Fruit fly (Drosophila melanogaster): ENCODE results near the gene Aldh7A1.

The Aldh7A1 gene

DNA sequence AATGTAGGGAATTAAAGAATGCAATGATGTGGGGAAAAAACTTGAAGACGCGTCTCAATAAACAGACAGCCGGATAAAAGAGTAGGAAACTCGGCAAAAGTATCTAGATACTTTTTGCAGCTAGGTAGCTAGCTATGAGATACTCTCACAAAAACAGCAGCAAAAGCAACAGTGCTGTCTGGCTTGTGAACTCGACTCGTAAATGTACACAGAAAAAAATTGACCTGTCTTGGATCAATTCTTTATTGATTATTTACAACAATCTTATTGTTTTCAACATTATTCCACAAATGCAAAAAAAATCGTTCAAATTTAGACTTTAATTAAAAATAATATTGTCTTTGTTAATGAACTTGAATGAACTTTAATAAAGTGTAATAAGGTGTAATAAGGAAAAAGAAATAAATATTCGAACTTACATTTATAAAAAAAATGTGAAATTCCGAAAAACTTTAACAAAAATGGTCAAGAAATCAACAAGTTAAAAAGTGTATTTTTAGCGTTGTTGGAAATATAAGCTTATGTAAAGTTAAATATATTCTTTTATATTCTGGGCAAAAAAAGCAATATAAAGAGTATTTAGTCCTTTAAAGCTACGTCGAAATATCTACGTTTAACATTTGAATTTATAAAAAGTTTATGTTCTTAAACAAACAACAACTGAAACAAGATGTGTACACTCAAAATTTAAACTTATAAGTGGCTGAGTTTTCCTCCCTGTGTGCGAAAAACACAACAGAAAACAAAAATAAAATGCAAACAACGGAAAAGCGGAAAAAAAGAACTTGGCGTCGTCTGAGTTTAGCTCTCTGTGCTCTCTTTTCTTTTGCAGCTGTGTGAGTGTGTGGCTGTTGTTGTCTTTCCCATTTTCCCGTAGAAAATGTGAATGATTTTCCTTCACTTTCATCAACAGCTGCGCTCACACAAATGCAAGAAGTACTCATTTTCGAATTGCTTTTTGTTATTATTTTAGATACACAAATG lies 34.6 kb downstream of the Aldh7A1 start (continued):
- TF ChIP-seq salr (GFP tag; optimal IDR thresholded peaks at IDR 0.05): peak in 1 of 2 experiments; percentile 77
- peak; percentile 53 for TF ChIP-seq CG6808 (GFP tag; optimal IDR thresholded peaks at IDR 0.05)
- TF ChIP-seq Ets96B (tag; optimal IDR thresholded peaks at IDR 0.05): peak; percentile 16
- no peak for TF ChIP-seq Sox14 (GFP tag; optimal IDR thresholded peaks at IDR 0.05)
- peak; percentile 32 to 52 for TF ChIP-seq ss (GFP tag; optimal IDR thresholded peaks at IDR 0.05)
- peak; percentile 47 for TF ChIP-seq net (GFP tag; optimal IDR thresholded peaks at IDR 0.05)
- TF ChIP-seq CG6276 (GFP tag; optimal IDR thresholded peaks at IDR 0.05): peak; percentile 85

DNA sequence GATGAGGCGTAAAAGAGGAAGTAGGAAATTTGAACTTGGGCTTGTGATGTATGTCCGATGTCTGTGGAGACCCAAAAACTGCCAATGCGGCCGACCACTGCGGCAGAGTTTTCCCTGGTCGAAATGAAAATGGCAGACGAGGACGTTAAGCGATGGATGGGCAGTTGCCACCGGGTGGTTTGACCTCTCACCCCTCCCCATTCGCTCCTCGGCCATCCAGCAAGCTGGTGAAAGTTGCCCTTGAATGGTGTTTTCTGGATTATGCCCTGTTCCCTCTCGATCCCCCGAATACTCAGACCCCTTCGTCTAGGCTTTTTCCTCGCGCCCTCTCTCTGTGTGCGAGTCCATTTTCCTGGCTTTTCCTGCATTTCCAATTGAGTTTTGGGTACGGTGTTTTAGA lies 37.1 kb downstream of the Aldh7A1 start:
- TF ChIP-seq Eip75B (GFP tag; optimal IDR thresholded peaks at IDR 0.05): no peak
- TF ChIP-seq Hr38 (GFP tag; optimal IDR thresholded peaks at IDR 0.05): no peak
- TF ChIP-seq dsx (GFP tag; optimal IDR thresholded peaks at IDR 0.05; ENCODE audit: poor library complexity, severe bottlenecking): no peak
- peak; percentile 17 for TF ChIP-seq svp (GFP tag)
- no peak for TF ChIP-seq fd59A (GFP tag; optimal IDR thresholded peaks at IDR 0.05)
- TF ChIP-seq CG11294 (GFP tag; IDR thresholded peaks at IDR 0.05): no peak
- TF ChIP-seq CG11762 (GFP tag; optimal IDR thresholded peaks at IDR 0.05; ENCODE audit: insufficient read depth): no peak
- TF ChIP-seq Blimp-1 (GFP tag; optimal IDR thresholded peaks at IDR 0.05): no peak

DNA sequence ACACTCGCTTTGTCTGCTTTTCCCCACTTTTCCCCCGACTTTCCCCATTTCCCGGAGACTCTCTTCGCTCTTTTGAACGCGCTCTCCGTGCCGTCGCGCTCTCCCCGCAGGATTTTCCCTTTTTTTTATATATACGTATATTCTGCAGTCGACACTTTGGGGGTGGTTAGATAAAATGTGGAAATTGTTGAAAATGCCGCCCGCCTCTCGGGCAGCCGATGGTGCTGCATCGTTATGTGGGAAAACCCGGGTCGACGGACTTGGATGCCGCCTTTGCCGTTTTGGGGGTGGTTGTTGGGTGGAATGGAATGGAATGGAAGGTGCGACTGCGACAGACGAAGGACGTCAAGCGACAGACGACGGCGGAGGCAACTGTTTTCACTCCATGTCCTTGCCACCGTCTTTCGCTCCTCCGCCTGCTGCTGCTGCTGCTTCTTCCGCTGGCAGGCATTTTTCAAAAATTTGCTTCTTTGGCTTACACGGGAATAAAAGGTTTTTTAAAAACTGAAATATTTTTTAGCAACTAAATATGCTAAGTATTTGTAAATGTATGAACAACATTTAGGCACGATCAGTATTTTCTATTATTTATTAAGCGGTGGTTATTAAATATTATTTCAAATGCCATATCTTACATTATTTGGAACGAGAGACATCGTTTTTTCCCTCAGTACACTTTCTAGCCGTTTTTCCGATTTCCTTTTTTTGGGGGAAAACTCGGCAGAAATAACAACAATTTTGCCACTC lies 37.7 kb downstream of the Aldh7A1 start:
- no peak for TF ChIP-seq CG7368 (GFP tag; optimal IDR thresholded peaks at IDR 0.05)
- TF ChIP-seq CG3919 (GFP tag; optimal IDR thresholded peaks at IDR 0.05): peak; percentile 10
- TF ChIP-seq svp (GFP tag): peak; percentile 16
- TF ChIP-seq fd59A (GFP tag; optimal IDR thresholded peaks at IDR 0.05): no peak
- no peak for TF ChIP-seq CG16779 (tag; optimal IDR thresholded peaks at IDR 0.05)
- TF ChIP-seq CG6276 (GFP tag; optimal IDR thresholded peaks at IDR 0.05): no peak
- no peak for TF ChIP-seq dac (GFP tag; optimal IDR thresholded peaks at IDR 0.05)
- no peak for TF ChIP-seq eg (GFP tag; IDR thresholded peaks at IDR 0.05)
- TF ChIP-seq esn (GFP tag; optimal IDR thresholded peaks at IDR 0.05): peak; percentile 9
- TF ChIP-seq Sox14 (GFP tag; optimal IDR thresholded peaks at IDR 0.05): no peak
- peak; percentile 48 for TF ChIP-seq Eip78C (GFP tag)
- TF ChIP-seq pdm3 (GFP tag; optimal IDR thresholded peaks at IDR 0.05): no peak
- peak; percentile 28 for TF ChIP-seq Ets96B (tag; optimal IDR thresholded peaks at IDR 0.05)
- TF ChIP-seq CG6792 (GFP tag; optimal IDR thresholded peaks at IDR 0.05): no peak
- no peak for TF ChIP-seq ss (GFP tag; optimal IDR thresholded peaks at IDR 0.05)
- TF ChIP-seq CG9139 (GFP tag; optimal IDR thresholded peaks at IDR 0.05): no peak

DNA sequence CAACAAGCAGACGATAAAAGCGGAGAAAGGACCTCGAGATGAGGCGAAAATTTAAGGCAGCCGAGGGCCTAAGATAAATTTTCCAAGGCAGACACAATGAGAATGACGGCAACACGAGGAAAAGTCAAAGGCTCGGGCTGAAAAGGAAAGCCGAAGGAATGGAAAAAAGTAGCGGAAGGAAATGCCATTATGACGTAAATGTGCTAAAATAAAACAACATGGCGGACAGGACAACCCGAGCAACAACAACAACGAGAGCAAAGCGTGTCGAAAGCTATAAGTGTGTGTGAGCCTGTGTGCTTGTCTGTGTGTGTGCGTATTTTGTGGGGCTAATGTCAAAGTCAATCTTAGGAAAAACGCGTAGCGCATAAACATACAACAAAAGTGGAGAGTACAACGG lies 39.2 kb downstream of the Aldh7A1 start:
- TF ChIP-seq fd85E (GFP tag; optimal IDR thresholded peaks at IDR 0.05): no peak
- no peak for TF ChIP-seq Met (GFP tag; optimal IDR thresholded peaks at IDR 0.05)
- no peak for TF ChIP-seq fd59A (GFP tag; optimal IDR thresholded peaks at IDR 0.05)
- no peak for TF ChIP-seq CG8632 (GFP tag; optimal IDR thresholded peaks at IDR 0.05)

DNA sequence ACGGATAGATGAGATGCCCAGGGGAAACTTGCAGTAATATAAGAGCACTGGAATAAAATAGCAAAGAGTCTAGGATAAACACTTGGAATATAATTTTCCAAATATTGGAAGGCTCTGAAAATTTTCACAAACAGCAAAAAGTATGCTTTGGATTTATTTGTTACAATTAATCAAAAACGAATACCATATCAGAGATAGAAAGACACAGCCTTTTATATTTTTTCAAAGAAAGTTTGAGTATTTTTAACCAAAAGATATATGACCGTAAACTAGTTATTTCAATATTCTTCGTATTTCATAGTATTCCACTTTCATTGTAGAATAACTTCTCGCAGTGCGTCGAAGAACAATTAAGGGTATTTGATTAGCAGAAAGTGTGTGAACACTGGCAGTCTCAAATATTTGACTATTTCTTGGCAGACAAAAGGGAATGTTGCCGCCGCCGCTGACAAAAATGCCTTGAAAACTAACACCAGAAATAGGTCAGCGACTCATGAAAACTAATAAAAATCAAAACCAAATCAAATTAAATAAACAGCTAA lies 39.8 kb downstream of the Aldh7A1 start:
- no peak for TF ChIP-seq CG32006 (GFP tag; optimal IDR thresholded peaks at IDR 0.05)
- TF ChIP-seq Sox14 (GFP tag; optimal IDR thresholded peaks at IDR 0.05): no peak
- no peak for TF ChIP-seq spab (GFP tag; optimal IDR thresholded peaks at IDR 0.05)
- no peak for TF ChIP-seq Met (GFP tag; optimal IDR thresholded peaks at IDR 0.05)

Measured in whole organism, prepupa.